Worm (Caenorhabditis elegans): ENCODE measurements around the gene msp-10.

msp-10 gene

DNA sequence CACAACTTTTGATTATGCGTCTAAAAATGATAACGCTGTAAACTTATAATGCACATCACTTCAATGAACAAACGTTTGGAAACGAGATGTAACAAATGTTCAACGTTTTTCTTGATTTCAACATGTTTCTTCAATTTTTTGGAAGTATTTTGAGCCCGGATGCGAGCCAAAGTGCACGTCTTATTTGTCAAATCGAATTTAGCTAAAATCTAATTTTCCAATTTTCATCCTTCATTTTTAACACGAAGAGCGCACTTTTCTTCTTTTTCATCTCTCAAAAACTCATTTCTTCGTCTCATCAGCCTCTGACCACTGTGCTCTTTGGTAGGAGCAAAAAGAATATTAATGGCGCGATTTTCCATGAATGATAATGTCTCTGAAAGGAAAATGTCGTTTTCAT is 39.1 kb upstream of the msp-10 start:
- no peak for TF ChIP-seq ceh-34 (tag; optimal IDR thresholded peaks at IDR 0.05)
- no peak for TF ChIP-seq hlh-6 (tag; optimal IDR thresholded peaks at IDR 0.05)
- TF ChIP-seq unc-42 (tag; optimal IDR thresholded peaks at IDR 0.05): peak; percentile 96

ce11 chrIV:9799129-9799528 is 38.3 kb upstream of the msp-10 start, which contains the start of gene fat-4:
Gene fat-4 (plus strand): TSS chrIV:9799429.
- TF ChIP-seq ceh-34 (tag; optimal IDR thresholded peaks at IDR 0.05) (no peak), ttx-3 (tag; optimal IDR thresholded peaks at IDR 0.05) (no peak), ets-4 (tag; optimal IDR thresholded peaks at IDR 0.05) (no peak), odd-2 (tag; optimal IDR thresholded peaks at IDR 0.05) (no peak), nhr-11 (tag; optimal IDR thresholded peaks at IDR 0.05) (no peak), T23F11.4 (GFP tag; optimal IDR thresholded peaks at IDR 0.05) (no peak), npax-4 (tag; optimal IDR thresholded peaks at IDR 0.05) (no peak), pha-4 (tag; optimal IDR thresholded peaks at IDR 0.05) (no peak), K09A11.1 (tag; optimal IDR thresholded peaks at IDR 0.05; ENCODE audit: insufficient read depth) (no peak), hlh-6 (tag; optimal IDR thresholded peaks at IDR 0.05) (no peak), ceh-24 (tag; optimal IDR thresholded peaks at IDR 0.05) (no peak), ceh-9 (tag; optimal IDR thresholded peaks at IDR 0.05) (no peak), che-1 (tag; optimal IDR thresholded peaks at IDR 0.05) (no peak), pag-3 (tag; optimal IDR thresholded peaks at IDR 0.05; ENCODE audit: borderline replicate concordance) (no peak)

- TF ChIP-seq ets-4 (tag; optimal IDR thresholded peaks at IDR 0.05) (no peak), pag-3 (tag; optimal IDR thresholded peaks at IDR 0.05; ENCODE audit: borderline replicate concordance) (no peak), ceh-45 (GFP tag; IDR thresholded peaks at IDR 0.05) (no peak), C38D4.7 (GFP tag; optimal IDR thresholded peaks at IDR 0.05) (no peak), unc-55 (GFP tag; optimal IDR thresholded peaks at IDR 0.05) (no peak), ceh-31 (tag; optimal IDR thresholded peaks at IDR 0.05) (no peak)
These were observed 37.8 kb upstream of the msp-10 start for ce11 chrIV:9799664-9800063.

ce11 chrIV:9801418-9801817 is 36.0 kb upstream of the msp-10 start:
- TF ChIP-seq pros-1 (tag; optimal IDR thresholded peaks at IDR 0.05) (no peak), elt-2 (tag; optimal IDR thresholded peaks at IDR 0.05) (peak; percentile 94)

DNA sequence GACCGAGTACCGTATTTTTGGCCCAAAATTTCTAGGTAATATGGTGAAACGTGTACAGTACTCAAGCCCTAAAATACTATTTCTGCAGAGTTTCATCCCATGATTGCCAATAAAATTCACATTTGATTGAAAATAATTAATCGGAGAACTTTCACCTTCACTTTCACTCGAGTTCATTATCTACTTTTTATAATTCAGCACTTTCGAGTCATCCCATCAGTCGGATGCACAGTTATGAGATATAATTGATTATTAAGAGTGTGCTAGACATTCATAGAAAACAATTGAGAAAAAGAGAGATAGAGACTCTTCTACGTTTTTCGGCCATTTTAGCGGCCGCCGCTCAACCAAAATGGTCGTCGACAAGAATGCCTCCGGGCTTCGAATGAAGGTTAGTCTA is 34.7 kb upstream of the msp-10 start, which contains the start of gene fat-3:
Gene fat-3, plus strand, starts transcription at position 313 of the 400 bp plus-strand sequence.
- TF ChIP-seq elt-2 (tag; optimal IDR thresholded peaks at IDR 0.05): no peak
- no peak for TF ChIP-seq ama-1 (optimal IDR thresholded peaks at IDR 0.05)
- no peak for TF ChIP-seq ttx-3 (tag; optimal IDR thresholded peaks at IDR 0.05)

DNA sequence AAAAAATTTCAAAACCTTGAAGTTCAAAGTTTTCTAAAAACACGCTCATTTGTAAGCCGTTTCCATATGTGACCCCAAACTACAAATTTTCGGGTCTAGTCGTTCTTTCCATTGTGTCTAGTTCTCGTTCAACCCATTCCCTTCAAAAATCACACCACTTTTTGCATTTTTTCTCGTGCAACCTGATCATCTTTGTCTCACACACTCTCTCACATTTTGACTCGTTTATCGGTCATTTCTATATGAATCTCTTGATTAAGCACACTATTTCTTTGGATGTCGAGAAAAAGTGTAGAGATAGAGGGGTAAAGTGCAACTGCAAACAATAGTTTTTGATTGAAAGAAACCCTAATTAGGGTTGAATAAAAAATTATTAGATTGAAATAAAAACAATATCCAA is 33.9 kb upstream of the msp-10 start:
- TF ChIP-seq Y22D7AL.16 (tag; optimal IDR thresholded peaks at IDR 0.05): no peak
- peak; percentile 6 for TF ChIP-seq unc-42 (tag; optimal IDR thresholded peaks at IDR 0.05)

- TF ChIP-seq unc-86 (tag; optimal IDR thresholded peaks at IDR 0.05): no peak
- no peak for TF ChIP-seq eyg-1 (tag; optimal IDR thresholded peaks at IDR 0.05)
- TF ChIP-seq pag-3 (tag; optimal IDR thresholded peaks at IDR 0.05; ENCODE audit: borderline replicate concordance): no peak
- no peak for TF ChIP-seq ceh-34 (tag; optimal IDR thresholded peaks at IDR 0.05)
- no peak for TF ChIP-seq nhr-232 (tag; optimal IDR thresholded peaks at IDR 0.05)
- no peak for TF ChIP-seq F13H6.1 (tag; optimal IDR thresholded peaks at IDR 0.05)
- no peak for TF ChIP-seq K09A11.1 (tag; optimal IDR thresholded peaks at IDR 0.05; ENCODE audit: insufficient read depth)
- TF ChIP-seq unc-55 (GFP tag; optimal IDR thresholded peaks at IDR 0.05): no peak
- TF ChIP-seq C08G9.2 (tag; optimal IDR thresholded peaks at IDR 0.05): no peak
- no peak for TF ChIP-seq sdc-2 (tag; optimal IDR thresholded peaks at IDR 0.05)
- TF ChIP-seq K02D7.2 (tag; optimal IDR thresholded peaks at IDR 0.05): no peak
These were observed 26.8 kb upstream of the msp-10 start, which contains the start of gene dct-15 for ce11 chrIV:9810633-9811032. Gene dct-15 (minus strand): TSS chrIV:9810733.
